Fruit fly (Drosophila melanogaster): ENCODE data around the gene CG13308.

DNA sequence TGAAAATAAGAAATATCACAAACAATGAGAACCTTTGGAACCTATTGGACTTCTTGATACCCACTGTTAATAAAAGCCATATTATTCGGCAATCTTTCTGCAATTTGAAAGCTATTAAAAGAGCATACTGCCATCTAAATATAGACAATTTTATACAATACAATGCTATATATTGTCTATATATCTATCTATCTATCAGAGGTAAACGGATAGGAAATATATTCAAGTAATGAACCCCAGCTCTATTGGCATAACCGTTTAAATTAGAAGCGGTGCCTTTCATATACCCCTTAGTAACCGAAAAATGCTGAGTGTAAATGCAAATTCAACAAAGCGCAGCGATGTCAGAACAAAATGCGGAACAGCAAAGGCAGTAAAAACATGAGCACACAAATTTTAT is 44.5 kb upstream of the CG13308 start:
- no peak for TF ChIP-seq crc (GFP tag; optimal IDR thresholded peaks at IDR 0.05)
- no peak for TF ChIP-seq Dek (tag; optimal IDR thresholded peaks at IDR 0.05)
- TF ChIP-seq lmd (GFP tag; IDR thresholded peaks at IDR 0.05): no peak
